Worm (Caenorhabditis elegans): ENCODE data around the gene str-134.

str-134 gene

DNA sequence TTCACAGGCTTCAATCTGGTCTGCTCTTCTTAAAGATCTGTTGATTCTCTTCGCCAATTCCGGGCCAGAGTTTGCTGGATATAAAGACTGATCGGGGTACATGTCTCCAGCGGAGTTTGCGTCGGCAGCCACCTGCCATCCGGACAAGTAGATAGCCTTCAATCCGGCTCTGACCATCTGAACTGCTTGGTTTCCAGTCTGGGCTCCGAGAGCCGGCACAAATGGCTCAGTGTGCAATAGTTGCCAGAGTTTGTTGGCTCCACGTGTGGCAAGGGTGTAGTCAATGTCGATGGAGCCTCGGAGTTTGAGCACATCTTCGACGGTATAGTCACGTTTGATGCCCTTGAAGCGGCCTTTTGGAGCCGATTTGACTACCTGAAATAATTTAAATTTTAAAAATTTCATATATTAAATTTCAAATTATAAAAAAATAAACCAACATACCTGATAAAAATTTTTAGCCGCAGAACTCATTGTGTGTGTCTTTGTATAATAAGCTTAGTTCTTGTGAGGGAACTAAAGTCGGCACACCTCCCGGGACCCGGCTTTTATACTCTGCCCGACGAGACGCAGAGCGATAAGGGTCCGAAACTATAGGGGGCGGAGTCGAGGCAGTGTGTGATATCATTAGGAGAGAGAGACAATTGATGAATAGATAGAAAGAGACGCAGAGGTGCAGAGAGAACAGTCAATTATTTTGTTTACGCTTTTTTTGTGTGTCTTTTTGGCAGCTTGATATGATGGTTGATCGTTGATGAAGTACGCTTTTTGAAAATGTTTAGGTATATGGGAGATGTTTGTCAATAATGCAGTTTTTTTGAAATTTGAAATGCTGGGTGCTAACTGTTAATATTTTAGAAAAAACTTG is 15.7 kb upstream of the str-134 start, which contains the start of the genes icl-1 and srh-2:
icl-1 (minus strand) TSS at position 521 of the 868 bp plus-strand sequence.
srh-2 (plus strand) TSS at position 818 of the 868 bp plus-strand sequence.
- TF ChIP-seq sma-3 (GFP tag; optimal IDR thresholded peaks at IDR 0.05) (peak; percentile 66), elt-3 (tag; optimal IDR thresholded peaks at IDR 0.05) (no peak), F13H6.1 (tag; optimal IDR thresholded peaks at IDR 0.05) (peak; percentile 83), unc-62 (GFP tag; optimal IDR thresholded peaks at IDR 0.05) (peak; percentile 28), skn-1 (tag; optimal IDR thresholded peaks at IDR 0.05) (no peak), fos-1 (tag; optimal IDR thresholded peaks at IDR 0.05) (peak; percentile 22), alr-1 (tag; optimal IDR thresholded peaks at IDR 0.05) (no peak), blmp-1 (tag; optimal IDR thresholded peaks at IDR 0.05; ENCODE audit: insufficient read depth) (peak; percentile 22), egl-27 (tag; optimal IDR thresholded peaks at IDR 0.05) (no peak), unc-55 (GFP tag; optimal IDR thresholded peaks at IDR 0.05) (no peak), ZK546.5 (tag; optimal IDR thresholded peaks at IDR 0.05) (no peak), lsy-2 (tag; optimal IDR thresholded peaks at IDR 0.05) (peak; percentile 4 to 54), lin-39 (tag; optimal IDR thresholded peaks at IDR 0.05) (no peak), nhr-25 (tag; optimal IDR thresholded peaks at IDR 0.05) (peak; percentile 12), dmd-4 (tag; optimal IDR thresholded peaks at IDR 0.05) (no peak), nhr-6 (tag; optimal IDR thresholded peaks at IDR 0.05) (peak; percentile 10), nhr-21 (tag; optimal IDR thresholded peaks at IDR 0.05) (peak; percentile 54), crh-2 (tag; optimal IDR thresholded peaks at IDR 0.05) (peak; percentile 68), sem-4 (tag; optimal IDR thresholded peaks at IDR 0.05) (peak; percentile 10), zag-1 (tag; optimal IDR thresholded peaks at IDR 0.05) (no peak), nhr-11 (tag; optimal IDR thresholded peaks at IDR 0.05) (no peak), mbf-1 (tag; optimal IDR thresholded peaks at IDR 0.05) (no peak), nhr-77 (tag; optimal IDR thresholded peaks at IDR 0.05) (no peak), nhr-12 (tag; optimal IDR thresholded peaks at IDR 0.05) (no peak), Y55F3AM.14 (GFP tag; optimal IDR thresholded peaks at IDR 0.05) (peak; percentile 81), ztf-1 (GFP tag; conservative IDR thresholded peaks at IDR 0.05) (0 out of 2 replicates have a peak, but pooled peaks have one; percentile 14), ztf-11 (tag; optimal IDR thresholded peaks at IDR 0.05) (no peak), nhr-10 (tag; optimal IDR thresholded peaks at IDR 0.05) (peak; percentile 19), aly-2 (tag; optimal IDR thresholded peaks at IDR 0.05) (no peak), lin-11 (tag; optimal IDR thresholded peaks at IDR 0.05) (peak; percentile 42), C34F6.9 (tag; optimal IDR thresholded peaks at IDR 0.05) (no peak), nhr-129 (tag; optimal IDR thresholded peaks at IDR 0.05) (peak; percentile 78), R02D3.7 (tag; optimal IDR thresholded peaks at IDR 0.05) (no peak), gmeb-1 (tag; optimal IDR thresholded peaks at IDR 0.05) (peak; percentile 21), mab-5 (tag; optimal IDR thresholded peaks at IDR 0.05) (peak; percentile 34), ceh-82 (tag; optimal IDR thresholded peaks at IDR 0.05) (no peak), snpc-4 (tag; optimal IDR thresholded peaks at IDR 0.05) (no peak), peb-1 (tag; optimal IDR thresholded peaks at IDR 0.05) (no peak), nhr-237 (tag; optimal IDR thresholded peaks at IDR 0.05) (no peak), lin-13 (GFP tag; optimal IDR thresholded peaks at IDR 0.05) (peak; percentile 48), elt-1 (tag; optimal IDR thresholded peaks at IDR 0.05) (no peak), ceh-16 (tag; optimal IDR thresholded peaks at IDR 0.05) (no peak), ztf-4 (tag; optimal IDR thresholded peaks at IDR 0.05) (peak; percentile 65), sma-9 (GFP tag; optimal IDR thresholded peaks at IDR 0.05) (peak; percentile 84), sma-9 (tag; optimal IDR thresholded peaks at IDR 0.05) (no peak), nhr-23 (tag; optimal IDR thresholded peaks at IDR 0.05) (no peak), mdl-1 (tag; optimal IDR thresholded peaks at IDR 0.05) (peak in 1 of 2 experiments; percentile 21), ama-1 (optimal IDR thresholded peaks at IDR 0.05) (peak; percentile 96), unc-39 (tag; optimal IDR thresholded peaks at IDR 0.05) (no peak)

All from whole organism, L2 larva.